Worm (Caenorhabditis elegans): ENCODE measurements around the gene F21F8.5.

Gene F21F8.5

ce11 chrV:8271995-8272394 is 5.9 kb upstream of the F21F8.5 start, which contains the start of gene asp-5:
asp-5 (plus strand) TSS chrV:8272385.
- TF ChIP-seq nhr-23 (tag; optimal IDR thresholded peaks at IDR 0.05) (no peak), sma-9 (GFP tag; optimal IDR thresholded peaks at IDR 0.05) (peak; percentile 34), sma-9 (tag; optimal IDR thresholded peaks at IDR 0.05) (no peak), skn-1 (tag; optimal IDR thresholded peaks at IDR 0.05) (peak; percentile 20), crh-2 (tag; optimal IDR thresholded peaks at IDR 0.05) (peak; percentile 55), fos-1 (tag; optimal IDR thresholded peaks at IDR 0.05) (peak; percentile 41)

ce11 chrV:8271395-8271794 is 5.3 kb upstream of the F21F8.5 start:
- TF ChIP-seq nhr-6 (tag; optimal IDR thresholded peaks at IDR 0.05) (no peak), nhr-129 (tag; optimal IDR thresholded peaks at IDR 0.05) (no peak), nhr-23 (tag; optimal IDR thresholded peaks at IDR 0.05) (no peak), lsy-2 (tag; optimal IDR thresholded peaks at IDR 0.05) (no peak), lin-39 (tag; optimal IDR thresholded peaks at IDR 0.05) (no peak), mab-5 (tag; optimal IDR thresholded peaks at IDR 0.05) (no peak), nhr-25 (tag; optimal IDR thresholded peaks at IDR 0.05) (no peak), unc-55 (GFP tag; optimal IDR thresholded peaks at IDR 0.05) (no peak), gmeb-1 (tag; optimal IDR thresholded peaks at IDR 0.05) (no peak), fos-1 (tag; optimal IDR thresholded peaks at IDR 0.05) (no peak), blmp-1 (tag; optimal IDR thresholded peaks at IDR 0.05; ENCODE audit: insufficient read depth) (no peak), nhr-12 (tag; optimal IDR thresholded peaks at IDR 0.05) (no peak), egl-27 (tag; optimal IDR thresholded peaks at IDR 0.05) (no peak), alr-1 (tag; optimal IDR thresholded peaks at IDR 0.05) (no peak)

- TF ChIP-seq sma-9 (GFP tag; optimal IDR thresholded peaks at IDR 0.05) (peak; percentile 55), sma-9 (tag; optimal IDR thresholded peaks at IDR 0.05) (no peak), ZK546.5 (tag; optimal IDR thresholded peaks at IDR 0.05) (no peak), sma-3 (GFP tag; optimal IDR thresholded peaks at IDR 0.05) (peak; percentile 9), nhr-77 (tag; optimal IDR thresholded peaks at IDR 0.05) (no peak), fos-1 (tag; optimal IDR thresholded peaks at IDR 0.05) (peak; percentile 2), ama-1 (optimal IDR thresholded peaks at IDR 0.05) (no peak)
These were observed 3.7 kb upstream of the F21F8.5 start for ce11 chrV:8269878-8270277.

- TF ChIP-seq sma-9 (GFP tag; optimal IDR thresholded peaks at IDR 0.05): peak; percentile 35
- TF ChIP-seq sma-9 (tag; optimal IDR thresholded peaks at IDR 0.05): no peak
- no peak for TF ChIP-seq nhr-23 (tag; optimal IDR thresholded peaks at IDR 0.05)
- TF ChIP-seq fos-1 (tag; optimal IDR thresholded peaks at IDR 0.05): peak; percentile 8
These were observed 2.8 kb upstream of the F21F8.5 start, which contains the start of the genes asp-6 and asp-12 for ce11 chrV:8268902-8269301. asp-6 (minus strand) TSS chrV:8268937. asp-12 (plus strand) TSS chrV:8269210.

ce11 chrV:8267275-8267674 is 1.1 kb upstream of the F21F8.5 start:
- TF ChIP-seq lsy-2 (tag; optimal IDR thresholded peaks at IDR 0.05) (peak in 1 of 2 experiments; percentile 24), zag-1 (tag; optimal IDR thresholded peaks at IDR 0.05) (no peak), fos-1 (tag; optimal IDR thresholded peaks at IDR 0.05) (peak; percentile 73), crh-2 (tag; optimal IDR thresholded peaks at IDR 0.05) (peak; percentile 77), lin-13 (GFP tag; optimal IDR thresholded peaks at IDR 0.05) (peak; percentile 16), aly-2 (tag; optimal IDR thresholded peaks at IDR 0.05) (no peak), sma-3 (GFP tag; optimal IDR thresholded peaks at IDR 0.05) (peak; percentile 34), sma-9 (GFP tag; optimal IDR thresholded peaks at IDR 0.05) (peak; percentile 63), sma-9 (tag; optimal IDR thresholded peaks at IDR 0.05) (no peak), elt-3 (tag; optimal IDR thresholded peaks at IDR 0.05) (no peak), ceh-16 (tag; optimal IDR thresholded peaks at IDR 0.05) (no peak), nhr-129 (tag; optimal IDR thresholded peaks at IDR 0.05) (peak; percentile 66), gmeb-1 (tag; optimal IDR thresholded peaks at IDR 0.05) (peak; percentile 71), unc-62 (GFP tag; optimal IDR thresholded peaks at IDR 0.05) (no peak)

ce11 chrV:8263941-8264340 is 2.2 kb downstream of the F21F8.5 start, which contains the start of gene C16D9.9:
C16D9.9 (plus strand) TSS chrV:8264241.
- TF ChIP-seq nhr-6 (tag; optimal IDR thresholded peaks at IDR 0.05): no peak
- TF ChIP-seq alr-1 (tag; optimal IDR thresholded peaks at IDR 0.05): no peak

- TF ChIP-seq lin-13 (GFP tag; optimal IDR thresholded peaks at IDR 0.05) (no peak), ama-1 (optimal IDR thresholded peaks at IDR 0.05) (no peak), C34F6.9 (tag; optimal IDR thresholded peaks at IDR 0.05) (no peak), elt-1 (tag; optimal IDR thresholded peaks at IDR 0.05) (no peak), nhr-10 (tag; optimal IDR thresholded peaks at IDR 0.05) (no peak), mdl-1 (tag; optimal IDR thresholded peaks at IDR 0.05) (no peak), unc-62 (GFP tag; optimal IDR thresholded peaks at IDR 0.05) (no peak), mbf-1 (tag; optimal IDR thresholded peaks at IDR 0.05) (no peak), lsy-2 (tag; optimal IDR thresholded peaks at IDR 0.05) (no peak), gmeb-1 (tag; optimal IDR thresholded peaks at IDR 0.05) (no peak), zag-1 (tag; optimal IDR thresholded peaks at IDR 0.05) (no peak), blmp-1 (tag; optimal IDR thresholded peaks at IDR 0.05; ENCODE audit: insufficient read depth) (no peak)
These were observed 2.7 kb downstream of the F21F8.5 start, which contains the start of gene C16D9.8 for ce11 chrV:8263466-8263865. C16D9.8 (minus strand) TSS chrV:8263566.
